Worm (Caenorhabditis elegans) whole organism, L4 larva: ENCODE data around the gene Y75B8A.32.

ENCODE experiments used
- F49E8.2 ChIP-seq: sonication (generic microtip); optimal IDR thresholded peaks from 2 replicates; lab custom pipeline; 2016; ENCODE audit warnings: missing compliant biosample characterization, mild to moderate bottlenecking, missing genetic modification characterization, borderline replicate concordance
- arid-1 ChIP-seq: fragments of 200-800 bp; sonication (Bioruptor generic); conservative IDR thresholded peaks from 2 replicates; pipeline ENCODE4 v1.3.6; 2022; ENCODE audit warnings: missing genetic modification reagents, missing genetic modification characterization, missing compliant biosample characterization
- hlh-30 ChIP-seq: sonication (generic microtip); optimal IDR thresholded peaks from 2 replicates; lab custom pipeline; 2017; ENCODE audit warnings: antibody characterized with exemption, mild to moderate bottlenecking, missing genetic modification characterization, missing compliant biosample characterization; ENCODE audit not compliant: insufficient read depth
- mep-1 ChIP-seq: fragments of 150-350 bp; sonication (generic microtip); optimal IDR thresholded peaks from 3 replicates; lab custom pipeline; 2014; ENCODE audit warnings: missing biosample characterization, missing genetic modification characterization
- php-3 ChIP-seq: fragments of 200-800 bp; sonication (Bioruptor generic); IDR thresholded peaks from 2 replicates; pipeline ENCODE4 v1.3.6; 2022; ENCODE audit warnings: missing genetic modification reagents, missing genetic modification characterization, missing compliant biosample characterization
- rbr-2 ChIP-seq: sonication (generic microtip); optimal IDR thresholded peaks from 2 replicates; lab custom pipeline; 2016; ENCODE audit warnings: missing genotype, missing genetic modification characterization, missing compliant biosample characterization

DNA sequence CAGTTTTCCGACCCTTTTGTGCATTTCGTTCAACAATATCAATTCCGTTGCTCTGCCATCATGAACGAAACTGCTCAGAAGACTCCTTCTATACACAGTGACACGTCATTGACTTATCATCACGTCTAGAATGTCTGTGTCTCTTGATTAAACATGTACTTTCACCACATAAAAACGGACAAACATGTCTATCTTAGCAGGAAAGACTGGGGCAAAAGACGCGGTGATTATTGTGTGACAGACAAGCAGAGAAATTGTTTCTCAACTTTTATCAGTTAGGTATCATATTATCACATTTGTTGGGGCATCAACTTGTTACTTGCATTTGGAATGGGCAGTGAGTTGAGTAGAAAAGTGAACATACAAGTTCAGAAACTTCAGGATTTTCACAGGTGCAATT, 33.1 kb downstream of the Y75B8A.32 start:
- TF ChIP-seq rbr-2 (tag; lab: Kevin White, UChicago) (no peak), php-3 (GFP tag; lab: Robert Waterston, UW) (peak; percentile 83), arid-1 (GFP tag; lab: Robert Waterston, UW) (no peak), mep-1 (tag; lab: Kevin White, UChicago) (peak; percentile 63), F49E8.2 (tag; lab: Kevin White, UChicago) (no peak), hlh-30 (peak; percentile 61)
